Worm (Caenorhabditis elegans): ENCODE measurements around the gene cpr-5.

DNA sequence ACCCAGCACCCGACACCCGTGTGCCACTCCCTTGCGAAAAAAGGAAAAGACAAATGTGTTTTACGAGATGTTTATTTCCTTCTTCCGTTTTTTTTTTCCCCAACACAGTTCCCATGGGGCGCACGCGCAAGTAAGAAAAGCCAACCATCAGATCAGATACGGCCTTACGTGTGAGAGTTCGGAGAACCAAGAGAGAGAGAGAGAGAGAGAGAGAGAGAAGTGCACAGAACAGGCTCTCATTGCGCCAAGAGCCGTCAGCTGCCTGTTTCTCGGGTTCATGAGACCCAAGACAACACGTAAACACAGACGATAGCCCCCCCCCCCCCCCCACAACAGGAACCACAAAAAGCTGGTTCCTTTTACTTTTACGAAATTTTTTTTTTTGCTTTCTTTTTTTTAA is 18.0 kb upstream of the cpr-5 start:
- TF ChIP-seq aha-1 (tag; optimal IDR thresholded peaks at IDR 0.05), result no peak
- no peak for TF ChIP-seq mep-1 (tag; optimal IDR thresholded peaks at IDR 0.05)
- no peak for TF ChIP-seq unc-62 (GFP tag; optimal IDR thresholded peaks at IDR 0.05)
- no peak for TF ChIP-seq pqm-1 (tag; optimal IDR thresholded peaks at IDR 0.05)
- no peak for TF ChIP-seq fkh-10 (GFP tag; optimal IDR thresholded peaks at IDR 0.05)
- no peak for TF ChIP-seq alr-1 (tag; optimal IDR thresholded peaks at IDR 0.05; ENCODE audit: borderline replicate concordance)
- TF ChIP-seq unc-86 (tag; optimal IDR thresholded peaks at IDR 0.05), result no peak
- no peak for TF ChIP-seq sptf-1 (tag; optimal IDR thresholded peaks at IDR 0.05)
- TF ChIP-seq zag-1 (tag; optimal IDR thresholded peaks at IDR 0.05), result no peak
- TF ChIP-seq zip-4 (GFP tag; optimal IDR thresholded peaks at IDR 0.05), result no peak
- no peak for TF ChIP-seq sox-4 (tag; optimal IDR thresholded peaks at IDR 0.05)
- TF ChIP-seq nhr-71 (tag; optimal IDR thresholded peaks at IDR 0.05), result no peak

Data from whole organism, L1 larva.